Fruit fly (Drosophila melanogaster) whole organism, embryonic: ENCODE results near the gene CG16736.

ENCODE experiments used
- Adf1 ChIP-seq: fragments of 200-800 bp; sonication (Bioruptor generic); IDR thresholded peaks from 2 replicates; pipeline ENCODE4 v1.3.6; 2022; ENCODE audit warnings: missing biosample characterization, missing genetic modification characterization
- CG1024 ChIP-seq: fragments of 200-800 bp; sonication (Bioruptor generic); IDR thresholded peaks from 2 replicates; pipeline ENCODE4 v1.3.6; 2022; ENCODE audit warnings: missing biosample characterization, missing genetic modification characterization
- CG10267 ChIP-seq: fragments of 200-800 bp; sonication (Bioruptor generic); optimal IDR thresholded peaks from 2 replicates; lab custom pipeline; 2018; ENCODE audit warnings: missing biosample characterization, mild to moderate bottlenecking, missing genetic modification characterization, moderate library complexity
- CG10979 ChIP-seq: fragments of 200-800 bp; sonication (Bioruptor generic); optimal IDR thresholded peaks from 2 replicates; lab custom pipeline; 2018; ENCODE audit warnings: missing biosample characterization, mild to moderate bottlenecking, missing genetic modification characterization, moderate library complexity
- CG11560 ChIP-seq: fragments of 200-800 bp; sonication (Bioruptor generic); IDR thresholded peaks from 3 replicates; pipeline ENCODE4 v1.3.6; 2022; ENCODE audit warnings: missing biosample characterization, missing genetic modification characterization
- CG1233 ChIP-seq: fragments of 200-800 bp; sonication (Bioruptor generic); optimal IDR thresholded peaks from 4 replicates; lab custom pipeline; 2018; ENCODE audit warnings: missing biosample characterization, mild to moderate bottlenecking, missing genetic modification characterization
- CG12659 ChIP-seq: fragments of 200-800 bp; sonication (Bioruptor generic); optimal IDR thresholded peaks from 3 replicates; lab custom pipeline; 2017; ENCODE audit warnings: mild to moderate bottlenecking, missing biosample characterization, missing genetic modification reagents, missing genetic modification characterization
- CG13123 ChIP-seq: fragments of 200-800 bp; sonication (Bioruptor generic); optimal IDR thresholded peaks from 2 replicates; lab custom pipeline; 2016; ENCODE audit warnings: missing biosample characterization, missing genetic modification characterization
- CG13624 ChIP-seq: fragments of 200-800 bp; sonication (Bioruptor generic); optimal IDR thresholded peaks from 2 replicates; lab custom pipeline; 2016; ENCODE audit warnings: missing biosample characterization, missing genetic modification characterization
- CG14860 ChIP-seq: fragments of 200-800 bp; sonication (Bioruptor generic); IDR thresholded peaks from 3 replicates; pipeline ENCODE4 v1.3.6; 2022; ENCODE audit warnings: missing biosample characterization, missing genetic modification characterization; ENCODE audit not compliant: partially characterized antibody
- CG15269 ChIP-seq: fragments of 200-800 bp; sonication (Bioruptor generic); optimal IDR thresholded peaks from 2 replicates; lab custom pipeline; 2018; ENCODE audit warnings: missing biosample characterization, mild to moderate bottlenecking, missing genetic modification characterization, moderate library complexity
- CG17612 ChIP-seq: fragments of 200-800 bp; sonication (Bioruptor generic); IDR thresholded peaks from 2 replicates; pipeline ENCODE4 v1.3.6; 2022; ENCODE audit warnings: missing biosample characterization, missing genetic modification characterization
- CG2202 ChIP-seq: fragments of 200-800 bp; sonication (Bioruptor generic); optimal IDR thresholded peaks from 2 replicates; lab custom pipeline; 2018; ENCODE audit warnings: missing biosample characterization, mild to moderate bottlenecking, missing genetic modification characterization
- CG30431 ChIP-seq: fragments of 200-800 bp; sonication (Bioruptor generic); optimal IDR thresholded peaks from 2 replicates; lab custom pipeline; 2017; ENCODE audit warnings: missing biosample characterization, missing genetic modification characterization
- CG3065 ChIP-seq: fragments of 200-800 bp; sonication (Bioruptor generic); optimal IDR thresholded peaks from 2 replicates; lab custom pipeline; 2016; ENCODE audit warnings: missing biosample characterization, missing genetic modification characterization
- CG32772 ChIP-seq: fragments of 200-800 bp; sonication (Bioruptor generic); IDR thresholded peaks from 2 replicates; pipeline ENCODE4 v1.3.6; 2022; ENCODE audit warnings: missing biosample characterization, missing genetic modification characterization
- CG34224 ChIP-seq: fragments of 200-800 bp; sonication (Bioruptor generic); IDR thresholded peaks from 3 replicates; pipeline ENCODE4 v1.3.6; 2022; ENCODE audit warnings: missing biosample characterization, missing genetic modification characterization; ENCODE audit not compliant: partially characterized antibody
- CG4404 ChIP-seq: fragments of 200-800 bp; sonication (Bioruptor generic); IDR thresholded peaks from 2 replicates; pipeline ENCODE4 v1.3.6; 2022; ENCODE audit warnings: missing biosample characterization, missing genetic modification characterization
- CG4617 ChIP-seq: fragments of 200-800 bp; sonication (Bioruptor generic); optimal IDR thresholded peaks from 3 replicates; lab custom pipeline; 2016; ENCODE audit warnings: missing biosample characterization, missing genetic modification characterization, borderline replicate concordance
- CG5953 ChIP-seq: fragments of 200-800 bp; sonication (Bioruptor generic); IDR thresholded peaks from 2 replicates; pipeline ENCODE4 v1.3.6; 2022; ENCODE audit warnings: missing biosample characterization, missing genetic modification characterization
- CG6854 ChIP-seq: fragments of 200-800 bp; sonication (Bioruptor generic); optimal IDR thresholded peaks from 3 replicates; lab custom pipeline; 2017; ENCODE audit warnings: missing biosample characterization, mild to moderate bottlenecking, missing genetic modification characterization
- CG7556 ChIP-seq: fragments of 200-800 bp; sonication (Bioruptor generic); optimal IDR thresholded peaks from 2 replicates; lab custom pipeline; 2017; ENCODE audit warnings: missing biosample characterization, mild to moderate bottlenecking, missing genetic modification characterization
- CG8388 ChIP-seq: fragments of 200-800 bp; sonication (Bioruptor generic); optimal IDR thresholded peaks from 2 replicates; lab custom pipeline; 2019; ENCODE audit warnings: missing biosample characterization, mild to moderate bottlenecking, missing genetic modification characterization, moderate library complexity
- CHES-1-like ChIP-seq: fragments of 200-800 bp; sonication (Bioruptor generic); optimal IDR thresholded peaks from 2 replicates; lab custom pipeline; 2016; ENCODE audit warnings: missing biosample characterization, missing genetic modification characterization
- CTCF ChIP-seq: fragments of 200-800 bp; sonication (Bioruptor generic); optimal IDR thresholded peaks from 2 replicates; lab custom pipeline; 2017; ENCODE audit warnings: missing biosample characterization, mild to moderate bottlenecking, missing genetic modification characterization, moderate library complexity
- Dbx ChIP-seq: fragments of 200-800 bp; sonication (Bioruptor generic); IDR thresholded peaks from 3 replicates; pipeline ENCODE4 v1.3.6; 2022; ENCODE audit warnings: missing biosample characterization, missing genetic modification characterization
- Dp ChIP-seq: fragments of 200-800 bp; sonication (Bioruptor generic); optimal IDR thresholded peaks from 2 replicates; lab custom pipeline; 2018; ENCODE audit warnings: missing biosample characterization, mild to moderate bottlenecking, missing genetic modification characterization, moderate library complexity
- Dref ChIP-seq: fragments of 200-800 bp; sonication (Bioruptor generic); IDR thresholded peaks from 2 replicates; pipeline ENCODE4 v1.3.6; 2022; ENCODE audit warnings: missing biosample characterization, missing genetic modification characterization
- GATAe ChIP-seq: fragments of 200-800 bp; sonication (Bioruptor generic); conservative IDR thresholded peaks from 2 replicates; pipeline ENCODE4 v1.3.6; 2022; ENCODE audit warnings: missing biosample characterization, missing genetic modification characterization
- H15 ChIP-seq: fragments of 200-800 bp; sonication (Bioruptor generic); IDR thresholded peaks from 3 replicates; pipeline ENCODE4 v1.3.6; 2022; ENCODE audit warnings: missing biosample characterization, missing genetic modification characterization
- Scr ChIP-seq: fragments of 200-800 bp; sonication (Bioruptor generic); IDR thresholded peaks from 2 replicates; pipeline ENCODE4 v1.3.6; 2022; ENCODE audit warnings: missing biosample characterization, missing genetic modification characterization; ENCODE audit not compliant: partially characterized antibody
- Spps ChIP-seq: fragments of 200-800 bp; sonication (Bioruptor generic); optimal IDR thresholded peaks from 2 replicates; lab custom pipeline; 2018; ENCODE audit warnings: missing biosample characterization, mild to moderate bottlenecking, missing genetic modification characterization
- abd-A ChIP-seq: fragments of 200-800 bp; sonication (Bioruptor generic); optimal IDR thresholded peaks from 3 replicates; lab custom pipeline; 2019; ENCODE audit warnings: missing biosample characterization, mild to moderate bottlenecking, missing genetic modification characterization, moderate library complexity
- ash1 ChIP-seq: fragments of 200-800 bp; sonication (Bioruptor generic); optimal IDR thresholded peaks from 2 replicates; lab custom pipeline; 2018; ENCODE audit warnings: missing biosample characterization, mild to moderate bottlenecking, missing genetic modification characterization
- crp ChIP-seq, 2 experiments: fragments of 200-800 bp; sonication (Bioruptor generic); optimal IDR thresholded peaks; 2 replicates in 1 of 2; 3 replicates in 1 of 2; lab custom pipeline; 2017; ENCODE audit warnings: missing biosample characterization in 2 of 2, missing genetic modification characterization in 2 of 2, mild to moderate bottlenecking in 1 of 2, moderate library complexity in 1 of 2
- dysf ChIP-seq: fragments of 200-800 bp; sonication (Bioruptor generic); IDR thresholded peaks from 3 replicates; pipeline ENCODE4 v1.3.6; 2022; ENCODE audit warnings: missing biosample characterization, missing genetic modification characterization
- fd64A ChIP-seq: fragments of 200-800 bp; sonication (Bioruptor generic); optimal IDR thresholded peaks from 3 replicates; lab custom pipeline; 2018; ENCODE audit warnings: missing biosample characterization, mild to moderate bottlenecking, missing genetic modification characterization
- grau ChIP-seq: fragments of 200-800 bp; optimal IDR thresholded peaks from 3 replicates; lab custom pipeline; 2019; ENCODE audit warnings: missing biosample characterization, mild to moderate bottlenecking, missing genetic modification characterization, moderate library complexity
- hbn ChIP-seq: fragments of 200-800 bp; sonication (Bioruptor generic); IDR thresholded peaks from 2 replicates; pipeline ENCODE4 v1.3.6; 2022; ENCODE audit warnings: missing biosample characterization, missing genetic modification characterization; ENCODE audit not compliant: partially characterized antibody
- jumu ChIP-seq: fragments of 200-800 bp; sonication (Bioruptor generic); optimal IDR thresholded peaks from 3 replicates; lab custom pipeline; 2016; ENCODE audit warnings: missing biosample characterization, missing genetic modification characterization
- lmd ChIP-seq: fragments of 200-800 bp; sonication (Bioruptor generic); IDR thresholded peaks from 2 replicates; pipeline ENCODE4 v1.3.6; 2022; ENCODE audit warnings: missing biosample characterization, missing genetic modification characterization
- lola ChIP-seq, 3 experiments: fragments of >200 bp in 2 of 3; fragments of 200-800 bp in 1 of 3; sonication (Bioruptor generic) in 1 of 3; optimal IDR thresholded peaks; 2 replicates each; lab custom pipeline; 2017 to 2019; ENCODE audit warnings: missing biosample characterization in 3 of 3, missing genetic modification characterization in 3 of 3, mild to moderate bottlenecking in 1 of 3, moderate library complexity in 1 of 3
- mirr ChIP-seq: fragments of 200-800 bp; sonication (Bioruptor generic); optimal IDR thresholded peaks from 3 replicates; lab custom pipeline; 2018; ENCODE audit warnings: missing biosample characterization, mild to moderate bottlenecking, missing genetic modification characterization
- pfk ChIP-seq: fragments of 200-800 bp; sonication (Bioruptor generic); optimal IDR thresholded peaks from 2 replicates; lab custom pipeline; 2018; ENCODE audit warnings: missing biosample characterization, mild to moderate bottlenecking, missing genetic modification characterization, moderate library complexity
- sob ChIP-seq: fragments of 200-800 bp; sonication (Bioruptor generic); IDR thresholded peaks from 2 replicates; pipeline ENCODE4 v1.3.6; 2022; ENCODE audit warnings: missing biosample characterization, missing genetic modification characterization
- sqz ChIP-seq: fragments of 200-800 bp; sonication (Bioruptor generic); optimal IDR thresholded peaks from 3 replicates; lab custom pipeline; 2018; ENCODE audit warnings: missing biosample characterization, mild to moderate bottlenecking, missing genetic modification characterization
- tup ChIP-seq: fragments of 200-800 bp; sonication (Bioruptor generic); optimal IDR thresholded peaks from 2 replicates; lab custom pipeline; 2016; ENCODE audit warnings: missing biosample characterization, mild to moderate bottlenecking, missing genetic modification characterization, moderate library complexity
- tx ChIP-seq: fragments of 200-800 bp; sonication (Bioruptor generic); optimal IDR thresholded peaks from 2 replicates; lab custom pipeline; 2016; ENCODE audit warnings: missing biosample characterization, missing genetic modification characterization
- vvl ChIP-seq: fragments of 200-800 bp; sonication (Bioruptor generic); IDR thresholded peaks from 2 replicates; pipeline ENCODE4 v1.3.6; 2022; ENCODE audit warnings: missing biosample characterization, missing genetic modification characterization
- wdn ChIP-seq: fragments of 200-800 bp; sonication (Bioruptor generic); IDR thresholded peaks from 2 replicates; pipeline ENCODE4 v1.3.6; 2022; ENCODE audit warnings: missing biosample characterization, missing genetic modification characterization

Gene CG16736

DNA sequence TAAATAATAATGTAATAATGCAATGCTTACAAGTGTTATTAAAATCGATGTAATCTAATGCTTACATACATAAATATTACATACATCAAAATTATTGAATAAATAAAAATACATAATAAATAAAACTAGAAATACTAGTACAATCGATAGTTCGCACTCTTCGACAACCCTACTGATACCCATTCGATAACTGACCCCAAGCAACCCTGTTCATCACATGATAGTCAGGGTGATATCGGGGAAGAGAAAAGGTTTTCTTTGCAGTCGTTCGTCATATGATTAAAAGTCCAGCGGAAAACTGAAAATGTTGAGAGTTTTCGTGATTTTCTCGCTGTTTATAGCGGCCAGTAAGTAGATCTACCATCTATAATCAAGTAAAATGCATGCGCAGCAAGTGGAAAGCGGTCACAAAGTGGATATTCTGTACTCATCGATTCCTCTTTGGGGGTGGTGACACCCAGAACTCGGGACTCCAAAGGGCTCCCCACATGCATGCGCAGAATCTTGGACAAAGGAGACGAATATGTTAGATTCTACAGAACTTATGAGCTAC lies 3.0 kb upstream of the CG16736 start, which contains the start of gene ATP6AP2 (continued):
- TF ChIP-seq pfk (GFP tag; lab: Kevin White, UChicago), result peak; percentile 41
- peak; percentile 74 for TF ChIP-seq CG34224
- no peak for TF ChIP-seq tup (GFP tag; lab: Kevin White, UChicago)
- TF ChIP-seq CG7556 (GFP tag; lab: Kevin White, UChicago), result peak; percentile 33
- no peak for TF ChIP-seq CG3065 (GFP tag; lab: Kevin White, UChicago)
- peak in 1 of 3 experiments; percentile 41 for TF ChIP-seq lola (GFP tag; optimal IDR thresholded peaks at IDR 0.05; lab: Kevin White, UChicago)
- TF ChIP-seq CG1024 (GFP tag; lab: Robert Waterston, UW), result no peak
- TF ChIP-seq CG4617 (GFP tag; lab: Kevin White, UChicago), result peak; percentile 68
- peak; percentile 16 for TF ChIP-seq CG13123 (GFP tag; lab: Kevin White, UChicago)
- TF ChIP-seq CG13624 (GFP tag; lab: Kevin White, UChicago), result peak; percentile 6
- no peak for TF ChIP-seq Spps (tag; lab: Kevin White, UChicago)
- TF ChIP-seq wdn (GFP tag; lab: Robert Waterston, UW), result no peak
- TF ChIP-seq Scr (GFP tag; lab: Robert Waterston, UW), result peak; percentile 79
- no peak for TF ChIP-seq CG8388
- peak; percentile 77 for TF ChIP-seq hbn (GFP tag; lab: Robert Waterston, UW)
- no peak for TF ChIP-seq fd64A (GFP tag; lab: Kevin White, UChicago)
- peak; percentile 2 for TF ChIP-seq CG1233 (GFP tag; lab: Kevin White, UChicago)
- TF ChIP-seq CG14860 (GFP tag; lab: Robert Waterston, UW), result peak; percentile 76; the same call in 2 of the 3 replicates
- no peak for TF ChIP-seq CG15269
- peak; percentile 96 for TF ChIP-seq Dref (GFP tag; lab: Robert Waterston, UW)
- TF ChIP-seq CG2202, result peak; percentile 54
- TF ChIP-seq CG10979 (tag; lab: Kevin White, UChicago), result peak; percentile 38
- peak; percentile 68 for TF ChIP-seq grau (tag; lab: Kevin White, UChicago)
- TF ChIP-seq ash1, result no peak
- TF ChIP-seq sqz (GFP tag; lab: Kevin White, UChicago), result no peak
- no peak for TF ChIP-seq CG6854 (GFP tag; lab: Kevin White, UChicago)
- TF ChIP-seq CG12659 (GFP tag; lab: Kevin White, UChicago), result peak; percentile 85
- TF ChIP-seq abd-A (tag; lab: Kevin White, UChicago), result no peak
- peak in 1 of 2 experiments; percentile 79 for TF ChIP-seq crp (GFP tag; optimal IDR thresholded peaks at IDR 0.05; lab: Kevin White, UChicago)
- 0 out of 2 replicates have a peak, but pooled peaks have one; percentile 28 for TF ChIP-seq CG5953 (GFP tag; lab: Robert Waterston, UW)
- no peak for TF ChIP-seq CG17612 (GFP tag; lab: Robert Waterston, UW)
- peak; percentile 52; the same call in 1 of the 3 replicates for TF ChIP-seq H15
- no peak for TF ChIP-seq CG30431 (GFP tag; lab: Kevin White, UChicago)
- TF ChIP-seq Dbx (GFP tag; lab: Robert Waterston, UW), result peak; percentile 77
- TF ChIP-seq CG4404 (GFP tag; lab: Robert Waterston, UW), result no peak
- TF ChIP-seq mirr (GFP tag; lab: Kevin White, UChicago), result peak; percentile 25
- peak; percentile 85 for TF ChIP-seq sob (GFP tag; lab: Robert Waterston, UW)
- TF ChIP-seq CG32772 (GFP tag; lab: Robert Waterston, UW), result 0 out of 2 replicates have a peak, but pooled peaks have one; percentile 20
- TF ChIP-seq Adf1, result peak; percentile 32; the same call in 1 of the 2 replicates
- no peak for TF ChIP-seq GATAe (GFP tag; lab: Robert Waterston, UW)
- peak; percentile 21; the same call in 1 of the 2 replicates for TF ChIP-seq lmd (GFP tag; lab: Robert Waterston, UW)
- TF ChIP-seq Dp, result peak; percentile 37
- TF ChIP-seq CG11560 (tag; lab: Robert Waterston, UW), result peak; percentile 98
- peak; percentile 77 for TF ChIP-seq vvl (GFP tag; lab: Robert Waterston, UW)
- peak; percentile 64; the same call in 2 of the 3 replicates for TF ChIP-seq dysf (GFP tag; lab: Robert Waterston, UW)
- TF ChIP-seq CTCF (GFP tag; lab: Kevin White, UChicago), result no peak
- no peak for TF ChIP-seq jumu (GFP tag; lab: Kevin White, UChicago)
- TF ChIP-seq CHES-1-like (GFP tag; lab: Kevin White, UChicago), result peak; percentile 26
- no peak for TF ChIP-seq tx (GFP tag; lab: Kevin White, UChicago)
- TF ChIP-seq CG10267 (tag; lab: Kevin White, UChicago), result peak; percentile 63
